Worm (Caenorhabditis elegans) whole organism, L4 larva: ENCODE results near the gene C33F10.4.
"Not testable (repeated sequence)": the region's sequence is repeated elsewhere in the genome, so short reads cannot be mapped to it uniquely, and the experiment has no call there.

Source experiments
- F10B5.3 ChIP-seq: sonication (generic microtip); optimal IDR thresholded peaks from 2 replicates; lab custom pipeline; 2016; ENCODE audit warnings: mild to moderate bottlenecking, missing genetic modification characterization, missing compliant biosample characterization
- F26F4.8 ChIP-seq: fragments of 200-800 bp; sonication (Bioruptor generic); conservative IDR thresholded peaks from 2 replicates; pipeline ENCODE4 v1.3.6; 2022; ENCODE audit warnings: missing genetic modification characterization, missing compliant biosample characterization
- T20F7.1 ChIP-seq: fragments of 200-800 bp; sonication (Bioruptor generic); optimal IDR thresholded peaks from 2 replicates; lab custom pipeline; 2018; ENCODE audit warnings: mild to moderate bottlenecking, missing genetic modification characterization, missing compliant biosample characterization
- ZK337.2 ChIP-seq: fragments of 200-800 bp; sonication (Bioruptor generic); IDR thresholded peaks from 2 replicates; pipeline ENCODE4 v1.3.6; 2022; ENCODE audit warnings: missing genetic modification reagents, missing genetic modification characterization, missing compliant biosample characterization
- ceh-20 ChIP-seq: fragments of 200-800 bp; sonication (Bioruptor generic); IDR thresholded peaks from 2 replicates; pipeline ENCODE4 v1.3.6; 2022; ENCODE audit warnings: missing genetic modification reagents, missing genetic modification characterization, missing compliant biosample characterization
- ceh-32 ChIP-seq: sonication (generic microtip); optimal IDR thresholded peaks from 2 replicates; lab custom pipeline; 2016; ENCODE audit warnings: mild to moderate bottlenecking, missing genetic modification characterization, missing compliant biosample characterization; ENCODE audit not compliant: poor library complexity
- ceh-44 ChIP-seq: fragments of 200-800 bp; sonication (Bioruptor generic); IDR thresholded peaks from 2 replicates; pipeline ENCODE4 v1.3.6; 2022; ENCODE audit warnings: missing genetic modification reagents, missing genetic modification characterization, missing compliant biosample characterization
- ces-1 ChIP-seq: fragments of 150-350 bp; sonication (generic microtip); optimal IDR thresholded peaks from 4 replicates; lab custom pipeline; 2014; ENCODE audit warnings: missing biosample characterization, missing genetic modification reagents, missing genetic modification characterization
- ctbp-1 ChIP-seq: fragments of 200-800 bp; sonication (Bioruptor generic); IDR thresholded peaks from 2 replicates; pipeline ENCODE4 v1.3.6; 2022; ENCODE audit warnings: missing genetic modification reagents, missing genetic modification characterization, missing compliant biosample characterization
- dpl-1 ChIP-seq: fragments of 150-350 bp; optimal IDR thresholded peaks from 2 replicates; lab custom pipeline; 2014; ENCODE audit warnings: missing biosample characterization, missing genetic modification reagents, missing genetic modification characterization
- egl-27 ChIP-seq: sonication (generic microtip); optimal IDR thresholded peaks from 3 replicates; lab custom pipeline; 2017; ENCODE audit warnings: missing biosample characterization, missing genetic modification reagents, missing genetic modification characterization
- fkh-10 ChIP-seq: fragments of 150-350 bp; optimal IDR thresholded peaks from 2 replicates; lab custom pipeline; 2014; ENCODE audit warnings: missing biosample characterization, missing genetic modification reagents, missing genetic modification characterization
- jun-1 ChIP-seq: fragments of 150-350 bp; optimal IDR thresholded peaks from 2 replicates; lab custom pipeline; 2014; ENCODE audit warnings: missing biosample characterization, missing genetic modification reagents, missing genetic modification characterization
- lin-1 ChIP-seq: fragments of 200-800 bp; sonication (Bioruptor generic); IDR thresholded peaks from 2 replicates; pipeline ENCODE4 v1.3.6; 2022; ENCODE audit warnings: missing genetic modification reagents, missing genetic modification characterization, missing compliant biosample characterization
- lin-38 ChIP-seq: fragments of 200-800 bp; sonication (Bioruptor generic); IDR thresholded peaks from 2 replicates; pipeline ENCODE4 v1.3.6; 2022; ENCODE audit warnings: missing genetic modification reagents, missing genetic modification characterization, missing compliant biosample characterization
- lir-3 ChIP-seq: sonication (generic microtip); optimal IDR thresholded peaks from 2 replicates; lab custom pipeline; 2016; ENCODE audit warnings: mild to moderate bottlenecking, missing genetic modification characterization, missing compliant biosample characterization
- mdl-1 ChIP-seq, 2 experiments: fragments of 150-350 bp in 1 of 2; sonication (generic microtip) in 1 of 2; optimal IDR thresholded peaks; 2 replicates each; lab custom pipeline; 2014 to 2017; ENCODE audit warnings: missing biosample characterization in 2 of 2, missing genetic modification characterization in 2 of 2
- mdt-29 ChIP-seq: fragments of 200-800 bp; sonication (Bioruptor generic); IDR thresholded peaks from 2 replicates; pipeline ENCODE4 v1.3.6; 2022; ENCODE audit warnings: missing genetic modification reagents, missing genetic modification characterization, missing compliant biosample characterization
- mes-2 ChIP-seq: sonication (generic microtip); optimal IDR thresholded peaks from 2 replicates; lab custom pipeline; 2016; ENCODE audit warnings: missing genotype, mild to moderate bottlenecking, missing genetic modification characterization, missing compliant biosample characterization; ENCODE audit not compliant: poor library complexity, severe bottlenecking
- mxl-2 ChIP-seq: fragments of 200-800 bp; sonication (Bioruptor generic); conservative IDR thresholded peaks from 2 replicates; pipeline ENCODE4 v1.3.6; 2022; ENCODE audit warnings: missing genetic modification reagents, missing genetic modification characterization, missing compliant biosample characterization
- mxl-3 ChIP-seq: fragments of 200-800 bp; sonication (Bioruptor generic); optimal IDR thresholded peaks from 2 replicates; lab custom pipeline; 2018; ENCODE audit warnings: mild to moderate bottlenecking, missing genetic modification characterization, missing compliant biosample characterization
- nhr-10 ChIP-seq: fragments of 150-350 bp; optimal IDR thresholded peaks from 2 replicates; lab custom pipeline; 2014; ENCODE audit warnings: missing biosample characterization, missing genetic modification characterization
- nhr-11 ChIP-seq: fragments of 150-350 bp; optimal IDR thresholded peaks from 2 replicates; lab custom pipeline; 2014; ENCODE audit warnings: missing biosample characterization, missing genetic modification characterization
- nhr-28 ChIP-seq: fragments of 150-350 bp; optimal IDR thresholded peaks from 2 replicates; lab custom pipeline; 2014; ENCODE audit warnings: missing biosample characterization, missing genetic modification characterization
- nhr-77 ChIP-seq: fragments of 150-350 bp; optimal IDR thresholded peaks from 2 replicates; lab custom pipeline; 2014; ENCODE audit warnings: missing biosample characterization, missing genetic modification characterization
- pha-4 ChIP-seq, 2 experiments: fragments of 150-350 bp in 1 of 2; fragments of 200-800 bp in 1 of 2; sonication (Bioruptor generic) in 1 of 2; IDR thresholded peaks in 1 of 2; optimal IDR thresholded peaks in 1 of 2; 2 replicates each; pipeline versions ENCODE4 v1.3.6 to Lab custom; 2014 to 2022; ENCODE audit warnings: missing genetic modification characterization in 2 of 2, missing genetic modification reagents in 2 of 2, missing biosample characterization in 1 of 2, missing compliant biosample characterization in 1 of 2
- pqm-1 ChIP-seq: sonication (generic microtip); optimal IDR thresholded peaks from 2 replicates; lab custom pipeline; 2017; ENCODE audit warnings: missing biosample characterization, missing genetic modification characterization
- rbr-2 ChIP-seq: sonication (generic microtip); optimal IDR thresholded peaks from 2 replicates; lab custom pipeline; 2016; ENCODE audit warnings: missing genotype, missing genetic modification characterization, missing compliant biosample characterization
- set-16 ChIP-seq: fragments of 200-800 bp; sonication (Bioruptor generic); IDR thresholded peaks from 2 replicates; pipeline ENCODE4 v1.3.6; 2022; ENCODE audit warnings: missing genetic modification reagents, missing genetic modification characterization, missing compliant biosample characterization
- snpc-1.2 ChIP-seq: fragments of 200-800 bp; sonication (Bioruptor generic); IDR thresholded peaks from 2 replicates; pipeline ENCODE4 v1.3.6; 2022; ENCODE audit warnings: missing genetic modification reagents, missing genetic modification characterization, missing compliant biosample characterization
- tra-1 ChIP-seq: fragments of 200-800 bp; sonication (Bioruptor generic); IDR thresholded peaks from 2 replicates; pipeline ENCODE4 v1.3.6; 2022; ENCODE audit warnings: missing genetic modification reagents, missing genetic modification characterization, missing compliant biosample characterization
- zfp-2 ChIP-seq: sonication (generic microtip); optimal IDR thresholded peaks from 2 replicates; lab custom pipeline; 2016; ENCODE audit warnings: mild to moderate bottlenecking, missing genetic modification characterization, missing compliant biosample characterization
- zfp-3 ChIP-seq: fragments of 200-800 bp; sonication (Bioruptor generic); conservative IDR thresholded peaks from 2 replicates; pipeline ENCODE4 v1.3.6; 2022; ENCODE audit warnings: missing genetic modification reagents, missing genetic modification characterization, missing compliant biosample characterization
- zip-2 ChIP-seq: fragments of 150-350 bp; optimal IDR thresholded peaks from 2 replicates; lab custom pipeline; 2014; ENCODE audit warnings: missing biosample characterization, missing genetic modification characterization
- ztf-7 ChIP-seq: fragments of 150-350 bp; optimal IDR thresholded peaks from 2 replicates; lab custom pipeline; 2014; ENCODE audit warnings: missing biosample characterization, missing genetic modification characterization

C33F10.4 gene

ce11 chrII:4822610-4823009, 27.0 kb downstream of the C33F10.4 start:
- no peak for TF ChIP-seq set-16 (GFP tag; lab: Robert Waterston, UW)
- peak; percentile 87 for TF ChIP-seq nhr-28 (tag; lab: Kevin White, UChicago)

- TF ChIP-seq ceh-44 (GFP tag; lab: Robert Waterston, UW); nhr-10 (tag; lab: Kevin White, UChicago); pha-4 (GFP tag; IDR thresholded peaks at IDR 0.05; lab: Robert Waterston, UW); pha-4 (tag; optimal IDR thresholded peaks at IDR 0.05; lab: Kevin White, UChicago): not testable (repeated sequence)
Measured at ce11 chrII:4825133-4825532, 29.6 kb downstream of the C33F10.4 start, which contains the start of the genes C33F10.8 and msp-40. TSS of gene C33F10.8 (minus strand) at chrII:4825233. TSS of gene msp-40 (plus strand) at chrII:4825414.

ce11 chrII:4827734-4828609, 32.4 kb downstream of the C33F10.4 start, which contains the start of the genes fbxb-88 and tbck-1:
TSS of gene fbxb-88 (minus strand) at chrII:4827884.
TSS of gene tbck-1 (plus strand) at chrII:4828559.
- TF ChIP-seq fkh-10 (no peak), ztf-7 (tag; lab: Kevin White, UChicago) (no peak), nhr-11 (tag; lab: Kevin White, UChicago) (no peak), T20F7.1 (GFP tag; lab: Kevin White, UChicago) (peak; percentile 58), dpl-1 (peak; percentile 96), snpc-1.2 (GFP tag; lab: Robert Waterston, UW) (no peak), rbr-2 (peak; percentile 38), mxl-3 (GFP tag; lab: Kevin White, UChicago) (no peak), ceh-32 (no peak), mdt-29 (GFP tag; lab: Robert Waterston, UW) (no peak), set-16 (GFP tag; lab: Robert Waterston, UW) (no peak), mxl-2 (no peak), nhr-77 (no peak), lin-1 (GFP tag; lab: Robert Waterston, UW) (no peak), ces-1 (GFP tag; lab: Kevin White, UChicago) (no peak), mdl-1 (tag; optimal IDR thresholded peaks at IDR 0.05; lab: Kevin White, UChicago) (no peak)

ce11 chrII:4834761-4835160, 39.2 kb downstream of the C33F10.4 start, which contains the start of the genes C33F10.11 and C33F10.1:
TSS of gene C33F10.11 (minus strand) at chrII:4834861.
TSS of gene C33F10.1 (plus strand) at chrII:4835023.
- TF ChIP-seq lin-38 (GFP tag; lab: Robert Waterston, UW) (no peak), mxl-2 (no peak), ctbp-1 (GFP tag; lab: Robert Waterston, UW) (no peak), F26F4.8 (GFP tag; lab: Robert Waterston, UW) (no peak), jun-1 (tag; lab: Kevin White, UChicago) (no peak), zfp-2 (tag; lab: Kevin White, UChicago) (no peak), ceh-20 (no peak), mes-2 (tag; lab: Kevin White, UChicago) (no peak), zip-2 (tag; lab: Kevin White, UChicago) (no peak), ces-1 (GFP tag; lab: Kevin White, UChicago) (no peak), F10B5.3 (tag; lab: Kevin White, UChicago) (no peak), tra-1 (GFP tag; lab: Robert Waterston, UW) (no peak), ZK337.2 (no peak), pqm-1 (tag; lab: Kevin White, UChicago) (no peak), lir-3 (tag; lab: Kevin White, UChicago) (no peak), zfp-3 (GFP tag; lab: Robert Waterston, UW) (no peak), egl-27 (tag; lab: Kevin White, UChicago) (no peak)
